Fruit fly (Drosophila melanogaster): ENCODE results near the gene RpL17.

dm6 chrX:6719968-6720367, 24.1 kb downstream of the RpL17 start:
- TF ChIP-seq Pif1A (GFP tag; optimal IDR thresholded peaks at IDR 0.05) (no peak), CG4496 (GFP tag; IDR thresholded peaks at IDR 0.05) (no peak), EcR (GFP tag; optimal IDR thresholded peaks at IDR 0.05) (no peak), rn (GFP tag; IDR thresholded peaks at IDR 0.05) (no peak), CG12605 (GFP tag; IDR thresholded peaks at IDR 0.05) (no peak), CG32121 (GFP tag; IDR thresholded peaks at IDR 0.05) (no peak), CG17806 (tag; optimal IDR thresholded peaks at IDR 0.05) (no peak), CG9948 (tag; optimal IDR thresholded peaks at IDR 0.05) (no peak), Snoo (tag; optimal IDR thresholded peaks at IDR 0.05) (no peak)

Measured in whole organism, pupa.